Worm (Caenorhabditis elegans) whole organism, L3 larva: ENCODE measurements around the gene Y43C5A.3.
A peak's percentile ranks its signal among the peaks of the same experiment; 100 is the strongest.

Experiments
- R02D3.7 ChIP-seq: fragments of 150-350 bp; optimal IDR thresholded peaks from 2 replicates; lab custom pipeline; 2014; ENCODE audit warnings: missing biosample characterization, missing genetic modification characterization
- ZK546.5 ChIP-seq: sonication (generic microtip); optimal IDR thresholded peaks from 2 replicates; lab custom pipeline; 2017; ENCODE audit warnings: missing biosample characterization, missing genetic modification characterization
- aly-2 ChIP-seq: fragments of 150-350 bp; optimal IDR thresholded peaks from 2 replicates; lab custom pipeline; 2014; ENCODE audit warnings: missing biosample characterization, missing genetic modification characterization
- ama-1 ChIP-seq: fragments of 150-350 bp; optimal IDR thresholded peaks from 2 replicates; lab custom pipeline; 2018
- ceh-16 ChIP-seq: sonication (generic microtip); optimal IDR thresholded peaks from 2 replicates; lab custom pipeline; 2017; ENCODE audit warnings: missing biosample characterization, missing genetic modification characterization
- ceh-28 ChIP-seq: fragments of 150-350 bp; optimal IDR thresholded peaks from 2 replicates; lab custom pipeline; 2014; ENCODE audit warnings: missing biosample characterization, missing genetic modification reagents, missing genetic modification characterization
- ceh-82 ChIP-seq: fragments of 150-350 bp; optimal IDR thresholded peaks from 2 replicates; lab custom pipeline; 2014; ENCODE audit warnings: missing biosample characterization, missing genetic modification characterization
- ceh-9 ChIP-seq: sonication (generic microtip); optimal IDR thresholded peaks from 2 replicates; lab custom pipeline; 2018; ENCODE audit warnings: missing biosample characterization, missing genetic modification characterization
- daf-12 ChIP-seq: fragments of 150-350 bp; optimal IDR thresholded peaks from 2 replicates; lab custom pipeline; 2014; ENCODE audit warnings: missing biosample characterization, missing genetic modification reagents, missing genetic modification characterization
- egl-27 ChIP-seq: sonication (generic microtip); optimal IDR thresholded peaks from 4 replicates; lab custom pipeline; 2017; ENCODE audit warnings: missing biosample characterization, missing genetic modification reagents, missing genetic modification characterization
- egl-5 ChIP-seq: fragments of 150-350 bp; optimal IDR thresholded peaks from 2 replicates; lab custom pipeline; 2017; ENCODE audit warnings: missing biosample characterization, missing genetic modification reagents, missing genetic modification characterization, inconsistent platforms
- elt-1 ChIP-seq: fragments of 150-350 bp; optimal IDR thresholded peaks from 2 replicates; lab custom pipeline; 2014; ENCODE audit warnings: missing biosample characterization, missing genetic modification characterization
- elt-2 ChIP-seq: sonication (generic microtip); optimal IDR thresholded peaks from 2 replicates; lab custom pipeline; 2016; ENCODE audit warnings: missing genetic modification reagents, mild to moderate bottlenecking, missing genetic modification characterization, missing compliant biosample characterization
- elt-3 ChIP-seq, 3 experiments: fragments of 150-350 bp in 1 of 3; sonication (generic microtip) in 2 of 3; optimal IDR thresholded peaks; 2 replicates in 2 of 3; 4 replicates in 1 of 3; lab custom pipeline; 2014 to 2017; ENCODE audit warnings: missing biosample characterization in 3 of 3, missing genetic modification characterization in 3 of 3
- eor-1 ChIP-seq, 2 experiments: fragments of 150-350 bp; optimal IDR thresholded peaks; 2 replicates each; lab custom pipeline; 2014 to 2018; ENCODE audit warnings: missing biosample characterization in 2 of 2, missing genetic modification characterization in 2 of 2
- fkh-10 ChIP-seq: sonication (generic microtip); optimal IDR thresholded peaks from 2 replicates; lab custom pipeline; 2017; ENCODE audit warnings: missing biosample characterization, missing genetic modification reagents, missing genetic modification characterization
- fkh-2 ChIP-seq: fragments of 150-350 bp; optimal IDR thresholded peaks from 2 replicates; lab custom pipeline; 2014; ENCODE audit warnings: missing biosample characterization, missing genetic modification reagents, missing genetic modification characterization
- fos-1 ChIP-seq: fragments of 150-350 bp; optimal IDR thresholded peaks from 2 replicates; lab custom pipeline; 2014; ENCODE audit warnings: missing biosample characterization, missing genetic modification characterization
- hmg-11 ChIP-seq: sonication (generic microtip); optimal IDR thresholded peaks from 2 replicates; lab custom pipeline; 2016; ENCODE audit warnings: missing genetic modification characterization, missing compliant biosample characterization
- jun-1 ChIP-seq: fragments of 150-350 bp; optimal IDR thresholded peaks from 2 replicates; lab custom pipeline; 2014; ENCODE audit warnings: missing biosample characterization, missing genetic modification reagents, missing genetic modification characterization
- lin-15B ChIP-seq: fragments of 150-350 bp; optimal IDR thresholded peaks from 2 replicates; lab custom pipeline; 2014; ENCODE audit warnings: missing biosample characterization, missing genetic modification characterization
- lin-39 ChIP-seq: fragments of 150-350 bp; optimal IDR thresholded peaks from 2 replicates; lab custom pipeline; 2018; ENCODE audit warnings: missing biosample characterization, missing genetic modification reagents, missing genetic modification characterization
- lsy-12 ChIP-seq: sonication (generic microtip); optimal IDR thresholded peaks from 2 replicates; lab custom pipeline; 2016; ENCODE audit warnings: mild to moderate bottlenecking, missing genetic modification characterization, missing compliant biosample characterization
- mdl-1 ChIP-seq: fragments of 150-350 bp; optimal IDR thresholded peaks from 2 replicates; lab custom pipeline; 2014; ENCODE audit warnings: missing biosample characterization, missing genetic modification characterization
- mml-1 ChIP-seq: fragments of 150-350 bp; sonication (generic microtip); optimal IDR thresholded peaks from 3 replicates; lab custom pipeline; 2014; ENCODE audit warnings: missing biosample characterization, missing genetic modification characterization
- nfya-1 ChIP-seq: sonication (generic microtip); optimal IDR thresholded peaks from 2 replicates; lab custom pipeline; 2017; ENCODE audit warnings: missing genetic modification characterization, mild to moderate bottlenecking, missing compliant biosample characterization, antibody characterized with exemption, moderate library complexity; ENCODE audit not compliant: insufficient read depth
- nhr-11 ChIP-seq: fragments of 150-350 bp; optimal IDR thresholded peaks from 2 replicates; lab custom pipeline; 2014; ENCODE audit warnings: missing biosample characterization, missing genetic modification characterization
- nhr-12 ChIP-seq: fragments of 150-350 bp; optimal IDR thresholded peaks from 2 replicates; lab custom pipeline; 2014; ENCODE audit warnings: missing biosample characterization, missing genetic modification characterization
- nhr-23 ChIP-seq: fragments of 150-350 bp; optimal IDR thresholded peaks from 2 replicates; lab custom pipeline; 2014; ENCODE audit warnings: missing biosample characterization, missing genetic modification reagents, missing genetic modification characterization
- nhr-237 ChIP-seq: fragments of 150-350 bp; optimal IDR thresholded peaks from 2 replicates; lab custom pipeline; 2014; ENCODE audit warnings: missing biosample characterization, missing genetic modification characterization
- nhr-25 ChIP-seq: sonication (generic microtip); optimal IDR thresholded peaks from 2 replicates; lab custom pipeline; 2017; ENCODE audit warnings: missing biosample characterization, missing genetic modification characterization
- nhr-28 ChIP-seq: fragments of 150-350 bp; optimal IDR thresholded peaks from 2 replicates; lab custom pipeline; 2014; ENCODE audit warnings: missing biosample characterization, missing genetic modification characterization
- nhr-43 ChIP-seq: sonication (generic microtip); optimal IDR thresholded peaks from 2 replicates; lab custom pipeline; 2016; ENCODE audit warnings: mild to moderate bottlenecking, missing genetic modification characterization, missing compliant biosample characterization; ENCODE audit not compliant: poor library complexity, severe bottlenecking
- nhr-67 ChIP-seq: fragments of 150-350 bp; optimal IDR thresholded peaks from 2 replicates; lab custom pipeline; 2014; ENCODE audit warnings: missing biosample characterization, missing genetic modification characterization
- nhr-76 ChIP-seq: fragments of 150-350 bp; sonication (generic microtip); optimal IDR thresholded peaks from 5 replicates; lab custom pipeline; 2014; ENCODE audit warnings: missing biosample characterization, missing genetic modification characterization
- nhr-77 ChIP-seq: fragments of 150-350 bp; optimal IDR thresholded peaks from 2 replicates; lab custom pipeline; 2014; ENCODE audit warnings: missing biosample characterization, missing genetic modification characterization
- pha-4 ChIP-seq: fragments of 150-350 bp; optimal IDR thresholded peaks from 2 replicates; lab custom pipeline; 2014; ENCODE audit warnings: missing biosample characterization, missing genetic modification reagents, missing genetic modification characterization
- pqm-1 ChIP-seq: fragments of 150-350 bp; optimal IDR thresholded peaks from 2 replicates; lab custom pipeline; 2017; ENCODE audit warnings: missing biosample characterization, missing genetic modification characterization, inconsistent platforms
- sea-2 ChIP-seq: fragments of 150-350 bp; sonication (generic microtip); optimal IDR thresholded peaks from 4 replicates; lab custom pipeline; 2014; ENCODE audit warnings: missing biosample characterization, missing genetic modification reagents, missing genetic modification characterization
- skn-1 ChIP-seq: fragments of 150-350 bp; optimal IDR thresholded peaks from 2 replicates; lab custom pipeline; 2014; ENCODE audit warnings: missing biosample characterization, missing genetic modification characterization
- snpc-4 ChIP-seq: fragments of 150-350 bp; optimal IDR thresholded peaks from 2 replicates; lab custom pipeline; 2014; ENCODE audit warnings: missing biosample characterization, missing genetic modification characterization
- tbx-2 ChIP-seq: sonication (generic microtip); optimal IDR thresholded peaks from 2 replicates; lab custom pipeline; 2016; ENCODE audit warnings: mild to moderate bottlenecking, missing genetic modification characterization, missing compliant biosample characterization
- unc-39 ChIP-seq: sonication (generic microtip); optimal IDR thresholded peaks from 4 replicates; lab custom pipeline; 2017; ENCODE audit warnings: missing biosample characterization, missing genetic modification characterization
- unc-62 ChIP-seq: fragments of 150-350 bp; sonication (generic microtip); optimal IDR thresholded peaks from 4 replicates; lab custom pipeline; 2014; ENCODE audit warnings: missing biosample characterization, missing genetic modification reagents, missing genetic modification characterization
- zag-1 ChIP-seq: fragments of 150-350 bp; optimal IDR thresholded peaks from 2 replicates; lab custom pipeline; 2014; ENCODE audit warnings: missing biosample characterization, missing genetic modification characterization
- ztf-11 ChIP-seq: fragments of 150-350 bp; optimal IDR thresholded peaks from 2 replicates; lab custom pipeline; 2014; ENCODE audit warnings: missing biosample characterization, missing genetic modification characterization
- ztf-4 ChIP-seq: fragments of 150-350 bp; optimal IDR thresholded peaks from 2 replicates; lab custom pipeline; 2014; ENCODE audit warnings: missing biosample characterization, missing genetic modification characterization

Gene Y43C5A.3

ce11 chrIV:10252350-10252792 is 21.5 kb upstream of the Y43C5A.3 start:
- TF ChIP-seq ZK546.5 (tag; lab: Kevin White, UChicago) (no peak), pqm-1 (tag; lab: Kevin White, UChicago) (peak; percentile 92), ceh-9 (tag; lab: Kevin White, UChicago) (no peak), nhr-12 (tag; lab: Kevin White, UChicago) (no peak), snpc-4 (tag; lab: Kevin White, UChicago) (peak; percentile 82), ztf-4 (peak; percentile 38), ceh-16 (tag; lab: Kevin White, UChicago) (no peak), zag-1 (tag; lab: Kevin White, UChicago) (no peak), nhr-77 (tag; lab: Kevin White, UChicago) (no peak), tbx-2 (tag; lab: Kevin White, UChicago) (peak; percentile 67), egl-5 (peak; percentile 46), unc-62 (peak; percentile 55), egl-27 (no peak), R02D3.7 (tag; lab: Kevin White, UChicago) (peak; percentile 39), lin-39 (tag; lab: Kevin White, UChicago) (peak; percentile 64), nhr-67 (tag; lab: Kevin White, UChicago) (no peak), unc-39 (tag; lab: Kevin White, UChicago) (no peak), ztf-11 (tag; lab: Kevin White, UChicago) (no peak), elt-3 (tag; optimal IDR thresholded peaks at IDR 0.05; lab: Kevin White, UChicago) (no peak), sea-2 (GFP tag; lab: Kevin White, UChicago) (no peak), nhr-43 (tag; lab: Kevin White, UChicago) (peak; percentile 25), ceh-82 (tag; lab: Kevin White, UChicago) (no peak), daf-12 (tag; lab: Kevin White, UChicago) (no peak), nhr-11 (peak; percentile 75), elt-1 (tag; lab: Kevin White, UChicago) (peak; percentile 75), ama-1 (no peak), hmg-11 (peak; percentile 81), fkh-2 (tag; lab: Kevin White, UChicago) (peak; percentile 12), nhr-25 (tag; lab: Kevin White, UChicago) (peak; percentile 43), ceh-28 (tag; lab: Kevin White, UChicago) (peak; percentile 74), nhr-23 (tag; lab: Kevin White, UChicago) (peak; percentile 52), eor-1 (tag; optimal IDR thresholded peaks at IDR 0.05; lab: Kevin White, UChicago) (no peak), mml-1 (tag; lab: Kevin White, UChicago) (no peak), mdl-1 (tag; lab: Kevin White, UChicago) (peak; percentile 94), nhr-237 (tag; lab: Kevin White, UChicago) (no peak), pha-4 (tag; lab: Kevin White, UChicago) (peak; percentile 93), lsy-12 (tag; lab: Kevin White, UChicago) (peak; percentile 70), aly-2 (tag; lab: Kevin White, UChicago) (no peak), fos-1 (tag; lab: Kevin White, UChicago) (peak; percentile 2), nhr-28 (tag; lab: Kevin White, UChicago) (no peak), fkh-10 (GFP tag; lab: Kevin White, UChicago) (peak; percentile 93), elt-2 (peak; percentile 93), jun-1 (tag; lab: Kevin White, UChicago) (peak; percentile 97), nfya-1 (tag; lab: Kevin White, UChicago) (peak; percentile 86), nhr-76 (tag; lab: Kevin White, UChicago) (no peak), lin-15B (tag; lab: Kevin White, UChicago) (peak; percentile 57), skn-1 (tag; lab: Kevin White, UChicago) (peak; percentile 87)
